Fruit fly (Drosophila melanogaster): ENCODE measurements around the gene CG9287.

The CG9287 gene

dm6 chr2L:8717618-8718336 is 38.2 kb upstream of the CG9287 start (continued):
- TF ChIP-seq lola (GFP tag; optimal IDR thresholded peaks at IDR 0.05) (peak in 1 of 3 experiments; percentile 85), CG4707 (GFP tag; optimal IDR thresholded peaks at IDR 0.05) (peak; percentile 78), CG12219 (GFP tag; optimal IDR thresholded peaks at IDR 0.05) (peak; percentile 78), ERR (GFP tag; optimal IDR thresholded peaks at IDR 0.05) (no peak), Bgb (GFP tag; IDR thresholded peaks at IDR 0.05; ENCODE audit: partially characterized antibody) (peak; percentile 25; the same call in 1 of the 2 replicates), dm (GFP tag; optimal IDR thresholded peaks at IDR 0.05) (peak; percentile 63), p53 (GFP tag; optimal IDR thresholded peaks at IDR 0.05) (no peak), CG17385 (GFP tag; optimal IDR thresholded peaks at IDR 0.05) (peak; percentile 89), Fer1 (GFP tag; optimal IDR thresholded peaks at IDR 0.05) (peak; percentile 91), mam (GFP tag; optimal IDR thresholded peaks at IDR 0.05) (peak; percentile 57), CG10267 (tag; optimal IDR thresholded peaks at IDR 0.05) (peak; percentile 85), shn (GFP tag; optimal IDR thresholded peaks at IDR 0.05) (peak; percentile 43), Lpt (GFP tag; optimal IDR thresholded peaks at IDR 0.05) (no peak), CG14860 (GFP tag; IDR thresholded peaks at IDR 0.05; ENCODE audit: partially characterized antibody) (no peak), MTF-1 (GFP tag; optimal IDR thresholded peaks at IDR 0.05; ENCODE audit: borderline replicate concordance) (no peak), mld (GFP tag; IDR thresholded peaks at IDR 0.05; ENCODE audit: partially characterized antibody) (no peak), CG15269 (tag; optimal IDR thresholded peaks at IDR 0.05) (peak; percentile 95), bcd (GFP tag; optimal IDR thresholded peaks at IDR 0.05) (peak; percentile 90), CG15514 (GFP tag; optimal IDR thresholded peaks at IDR 0.05) (peak; percentile 63), Fer3 (tag; optimal IDR thresholded peaks at IDR 0.05) (peak; percentile 86), CG10147 (GFP tag; optimal IDR thresholded peaks at IDR 0.05) (peak; percentile 93), CG11723 (GFP tag; optimal IDR thresholded peaks at IDR 0.05) (peak; percentile 90), tap (tag; optimal IDR thresholded peaks at IDR 0.05) (peak; percentile 80), dysf (GFP tag; IDR thresholded peaks at IDR 0.05) (peak; percentile 91; the same call in 2 of the 3 replicates), CG10979 (tag; optimal IDR thresholded peaks at IDR 0.05) (peak; percentile 89), dan (GFP tag; IDR thresholded peaks at IDR 0.05) (no peak), br (optimal IDR thresholded peaks at IDR 0.05) (no peak), CG4820 (GFP tag; optimal IDR thresholded peaks at IDR 0.05) (peak; percentile 83), bab2 (GFP tag; optimal IDR thresholded peaks at IDR 0.05) (peak; percentile 36), toy (GFP tag; IDR thresholded peaks at IDR 0.05) (peak; percentile 72; the same call in 1 of the 2 replicates), CG9932 (GFP tag; IDR thresholded peaks at IDR 0.05) (peak; percentile 81), fd102C (GFP tag; optimal IDR thresholded peaks at IDR 0.05) (no peak), sd (tag; optimal IDR thresholded peaks at IDR 0.05) (peak; percentile 81), BEAF-32 (GFP tag; optimal IDR thresholded peaks at IDR 0.05) (no peak), CG4282 (GFP tag; optimal IDR thresholded peaks at IDR 0.05) (no peak), kay (GFP tag; optimal IDR thresholded peaks at IDR 0.05) (peak; percentile 86), pfk (GFP tag; optimal IDR thresholded peaks at IDR 0.05) (no peak), CG11093 (GFP tag; IDR thresholded peaks at IDR 0.05) (0 out of 3 replicates have a peak, but pooled peaks have one; percentile 12), Camta (GFP tag; optimal IDR thresholded peaks at IDR 0.05) (peak; percentile 68), CG18599 (GFP tag; optimal IDR thresholded peaks at IDR 0.05) (peak; percentile 95), CG16815 (GFP tag; optimal IDR thresholded peaks at IDR 0.05) (peak; percentile 85), Asciz (GFP tag; optimal IDR thresholded peaks at IDR 0.05) (peak; percentile 87), CG8388 (GFP tag; optimal IDR thresholded peaks at IDR 0.05) (peak; percentile 91), slbo (GFP tag; IDR thresholded peaks at IDR 0.05) (peak; percentile 88), so (GFP tag; IDR thresholded peaks at IDR 0.05) (peak; percentile 64; the same call in 2 of the 3 replicates), Stat92E (GFP tag; optimal IDR thresholded peaks at IDR 0.05) (peak in 1 of 3 experiments; percentile 53), amos (GFP tag; IDR thresholded peaks at IDR 0.05; ENCODE audit: partially characterized antibody) (no peak; the same call in 1 of the 2 replicates), eve (GFP tag; optimal IDR thresholded peaks at IDR 0.05) (peak in 1 of 2 experiments; percentile 90)

Measured in whole organism, embryonic.